Fruit fly (Drosophila melanogaster): ENCODE data around the gene CG5254.
A peak's percentile ranks its signal among the peaks of the same experiment; 100 is the strongest.

DNA sequence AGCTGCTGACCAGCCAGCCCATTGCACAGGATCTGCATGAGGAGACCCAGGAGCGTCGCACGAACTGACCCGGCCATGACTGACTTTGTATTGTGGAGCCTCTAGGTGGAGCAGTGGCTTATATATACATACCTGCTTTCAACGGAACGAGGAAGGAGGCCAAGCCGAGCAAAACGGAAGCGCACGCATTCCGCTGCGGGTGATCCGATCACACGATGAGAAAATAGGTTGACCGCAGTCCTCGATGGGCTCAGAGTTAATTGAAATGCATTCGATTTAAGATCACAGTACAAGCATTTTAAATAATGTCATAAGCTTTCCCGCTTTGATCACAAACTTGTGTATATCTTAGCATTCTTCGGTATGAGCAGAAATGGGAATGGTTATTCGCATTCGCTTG lies 54.7 kb downstream of the CG5254 start, which contains the start of gene CG13358:
- TF ChIP-seq CG14655 (GFP tag; optimal IDR thresholded peaks at IDR 0.05): no peak
- TF ChIP-seq CG8301 (tag; optimal IDR thresholded peaks at IDR 0.05): peak; percentile 14
- no peak for TF ChIP-seq CG13204 (GFP tag; optimal IDR thresholded peaks at IDR 0.05)
- TF ChIP-seq CG17806 (tag; optimal IDR thresholded peaks at IDR 0.05): no peak
- no peak for TF ChIP-seq rn (GFP tag; IDR thresholded peaks at IDR 0.05)
- TF ChIP-seq Pif1B (GFP tag; optimal IDR thresholded peaks at IDR 0.05): no peak
- no peak for TF ChIP-seq CG8159 (tag; optimal IDR thresholded peaks at IDR 0.05)
- TF ChIP-seq EcR (GFP tag; optimal IDR thresholded peaks at IDR 0.05): no peak
- no peak for TF ChIP-seq Pif1A (GFP tag; optimal IDR thresholded peaks at IDR 0.05)
- no peak for TF ChIP-seq fd96Ca (GFP tag; IDR thresholded peaks at IDR 0.05)
